Worm (Caenorhabditis elegans) whole organism, L4 larva: ENCODE data around the gene pnc-2.
A peak's percentile ranks its signal among the peaks of the same experiment; 100 is the strongest.

Experiments
- F44E2.7 ChIP-seq: fragments of 200-800 bp; sonication (Bioruptor generic); IDR thresholded peaks from 2 replicates; pipeline ENCODE4 v2.1.2; 2022; ENCODE audit warnings: missing genetic modification characterization, missing compliant biosample characterization
- F49E8.2 ChIP-seq: sonication (generic microtip); optimal IDR thresholded peaks from 2 replicates; lab custom pipeline; 2016; ENCODE audit warnings: missing compliant biosample characterization, mild to moderate bottlenecking, missing genetic modification characterization, borderline replicate concordance
- Y75B8A.6 ChIP-seq: fragments of 200-800 bp; sonication (Bioruptor generic); IDR thresholded peaks from 2 replicates; pipeline ENCODE4 v1.3.6; 2022; ENCODE audit warnings: missing genetic modification reagents, missing genetic modification characterization, missing compliant biosample characterization
- ZK337.2 ChIP-seq: fragments of 200-800 bp; sonication (Bioruptor generic); IDR thresholded peaks from 2 replicates; pipeline ENCODE4 v1.3.6; 2022; ENCODE audit warnings: missing genetic modification reagents, missing genetic modification characterization, missing compliant biosample characterization
- ZK546.5 ChIP-seq, 2 experiments: sonication (generic microtip); optimal IDR thresholded peaks; 2 replicates each; lab custom pipeline; 2017; ENCODE audit warnings: missing biosample characterization in 2 of 2, missing genetic modification characterization in 2 of 2
- aha-1 ChIP-seq: fragments of 150-350 bp; peaks from one replicate; lab custom pipeline; 2014; ENCODE audit warnings: missing biosample characterization, missing genetic modification characterization
- ceh-82 ChIP-seq: sonication (generic microtip); optimal IDR thresholded peaks from 2 replicates; lab custom pipeline; 2017; ENCODE audit warnings: missing biosample characterization, missing genetic modification characterization
- daf-19 ChIP-seq: fragments of 200-800 bp; sonication (Bioruptor generic); conservative IDR thresholded peaks from 2 replicates; pipeline ENCODE4 v1.3.6; 2022; ENCODE audit warnings: missing genetic modification characterization, missing compliant biosample characterization
- dpl-1 ChIP-seq: fragments of 150-350 bp; optimal IDR thresholded peaks from 2 replicates; lab custom pipeline; 2014; ENCODE audit warnings: missing biosample characterization, missing genetic modification reagents, missing genetic modification characterization
- duxl-1 ChIP-seq: sonication (generic microtip); optimal IDR thresholded peaks from 2 replicates; lab custom pipeline; 2016; ENCODE audit warnings: mild to moderate bottlenecking, missing genetic modification characterization, moderate library complexity, missing compliant biosample characterization; ENCODE audit not compliant: poor library complexity
- dve-1 ChIP-seq: sonication (generic microtip); optimal IDR thresholded peaks from 2 replicates; lab custom pipeline; 2017; ENCODE audit warnings: antibody characterized with exemption, mild to moderate bottlenecking, missing genetic modification characterization, missing compliant biosample characterization; ENCODE audit not compliant: insufficient read depth
- fkh-10 ChIP-seq: fragments of 150-350 bp; optimal IDR thresholded peaks from 2 replicates; lab custom pipeline; 2014; ENCODE audit warnings: missing biosample characterization, missing genetic modification reagents, missing genetic modification characterization
- gei-8 ChIP-seq: fragments of 200-800 bp; sonication (Bioruptor generic); optimal IDR thresholded peaks from 2 replicates; lab custom pipeline; 2018; ENCODE audit warnings: mild to moderate bottlenecking, missing genetic modification characterization, missing compliant biosample characterization
- hlh-30 ChIP-seq: sonication (generic microtip); optimal IDR thresholded peaks from 2 replicates; lab custom pipeline; 2017; ENCODE audit warnings: antibody characterized with exemption, mild to moderate bottlenecking, missing genetic modification characterization, missing compliant biosample characterization; ENCODE audit not compliant: insufficient read depth
- lin-15B ChIP-seq: fragments of 150-350 bp; sonication (generic microtip); optimal IDR thresholded peaks from 3 replicates; lab custom pipeline; 2014; ENCODE audit warnings: missing biosample characterization, missing genetic modification characterization
- lin-29 ChIP-seq: fragments of 200-800 bp; sonication (Bioruptor generic); IDR thresholded peaks from 2 replicates; pipeline ENCODE4 v1.3.6; 2022; ENCODE audit warnings: missing genetic modification reagents, missing genetic modification characterization, missing compliant biosample characterization
- lin-39 ChIP-seq: fragments of 150-350 bp; optimal IDR thresholded peaks from 2 replicates; lab custom pipeline; 2014; ENCODE audit warnings: missing biosample characterization, missing genetic modification reagents, missing genetic modification characterization
- lir-3 ChIP-seq: sonication (generic microtip); optimal IDR thresholded peaks from 2 replicates; lab custom pipeline; 2016; ENCODE audit warnings: mild to moderate bottlenecking, missing genetic modification characterization, missing compliant biosample characterization
- madf-9 ChIP-seq: fragments of 200-800 bp; sonication (Bioruptor generic); conservative IDR thresholded peaks from 2 replicates; pipeline ENCODE4 v1.3.6; 2022; ENCODE audit warnings: missing genetic modification reagents, missing genetic modification characterization, missing compliant biosample characterization
- mdl-1 ChIP-seq, 2 experiments: fragments of 150-350 bp in 1 of 2; sonication (generic microtip) in 1 of 2; optimal IDR thresholded peaks; 2 replicates each; lab custom pipeline; 2014 to 2017; ENCODE audit warnings: missing biosample characterization in 2 of 2, missing genetic modification characterization in 2 of 2
- mdt-29 ChIP-seq: fragments of 200-800 bp; sonication (Bioruptor generic); IDR thresholded peaks from 2 replicates; pipeline ENCODE4 v1.3.6; 2022; ENCODE audit warnings: missing genetic modification reagents, missing genetic modification characterization, missing compliant biosample characterization
- mep-1 ChIP-seq: fragments of 150-350 bp; sonication (generic microtip); optimal IDR thresholded peaks from 3 replicates; lab custom pipeline; 2014; ENCODE audit warnings: missing biosample characterization, missing genetic modification characterization
- mxl-3 ChIP-seq: fragments of 200-800 bp; sonication (Bioruptor generic); optimal IDR thresholded peaks from 2 replicates; lab custom pipeline; 2018; ENCODE audit warnings: mild to moderate bottlenecking, missing genetic modification characterization, missing compliant biosample characterization
- nhr-111 ChIP-seq: fragments of 200-800 bp; sonication (Bioruptor generic); optimal IDR thresholded peaks from 2 replicates; lab custom pipeline; 2018; ENCODE audit warnings: mild to moderate bottlenecking, missing genetic modification characterization, missing compliant biosample characterization
- nhr-25 ChIP-seq: sonication (generic microtip); optimal IDR thresholded peaks from 2 replicates; lab custom pipeline; 2017; ENCODE audit warnings: missing genetic modification characterization, mild to moderate bottlenecking, missing compliant biosample characterization, antibody characterized with exemption, moderate library complexity, borderline replicate concordance; ENCODE audit not compliant: insufficient read depth
- nhr-28 ChIP-seq: fragments of 150-350 bp; optimal IDR thresholded peaks from 2 replicates; lab custom pipeline; 2014; ENCODE audit warnings: missing biosample characterization, missing genetic modification characterization
- nhr-48 ChIP-seq: sonication (generic microtip); optimal IDR thresholded peaks from 2 replicates; lab custom pipeline; 2016; ENCODE audit warnings: mild to moderate bottlenecking, missing genetic modification characterization, missing compliant biosample characterization
- nhr-77 ChIP-seq: fragments of 150-350 bp; optimal IDR thresholded peaks from 2 replicates; lab custom pipeline; 2014; ENCODE audit warnings: missing biosample characterization, missing genetic modification characterization
- pqm-1 ChIP-seq: sonication (generic microtip); optimal IDR thresholded peaks from 2 replicates; lab custom pipeline; 2017; ENCODE audit warnings: missing biosample characterization, missing genetic modification characterization
- set-16 ChIP-seq: fragments of 200-800 bp; sonication (Bioruptor generic); IDR thresholded peaks from 2 replicates; pipeline ENCODE4 v1.3.6; 2022; ENCODE audit warnings: missing genetic modification reagents, missing genetic modification characterization, missing compliant biosample characterization
- skn-1 ChIP-seq: fragments of 150-350 bp; optimal IDR thresholded peaks from 2 replicates; lab custom pipeline; 2014; ENCODE audit warnings: missing biosample characterization, missing genetic modification characterization
- spr-3 ChIP-seq: fragments of 200-800 bp; sonication (Bioruptor generic); optimal IDR thresholded peaks from 2 replicates; lab custom pipeline; 2018; ENCODE audit warnings: mild to moderate bottlenecking, missing genetic modification characterization, missing compliant biosample characterization
- tag-97 ChIP-seq: fragments of 200-800 bp; sonication (Bioruptor generic); IDR thresholded peaks from 2 replicates; pipeline ENCODE4 v1.3.6; 2022; ENCODE audit warnings: missing genetic modification characterization, missing compliant biosample characterization
- unc-39 ChIP-seq: sonication (generic microtip); optimal IDR thresholded peaks from 2 replicates; lab custom pipeline; 2017; ENCODE audit warnings: missing biosample characterization, missing genetic modification characterization
- unc-62 ChIP-seq, 3 experiments: fragments of 150-350 bp in 1 of 3; sonication (generic microtip); optimal IDR thresholded peaks in 2 of 3; peaks in 1 of 3; 1 replicate in 1 of 3; 2 replicates in 2 of 3; lab custom pipeline; 2014 to 2017; ENCODE audit warnings: missing biosample characterization in 3 of 3, missing genetic modification characterization in 3 of 3, missing genetic modification reagents in 3 of 3, missing genotype in 1 of 3
- vab-7 ChIP-seq: fragments of 200-800 bp; sonication (Bioruptor generic); IDR thresholded peaks from 2 replicates; pipeline ENCODE4 v1.3.6; 2022; ENCODE audit warnings: missing genetic modification reagents, missing genetic modification characterization, missing compliant biosample characterization
- ztf-7 ChIP-seq: fragments of 150-350 bp; optimal IDR thresholded peaks from 2 replicates; lab custom pipeline; 2014; ENCODE audit warnings: missing biosample characterization, missing genetic modification characterization

The pnc-2 gene

ce11 chrIV:14872320-14872719 lies 37.2 kb downstream of the pnc-2 start (continued):
- TF ChIP-seq lin-39 (tag; lab: Kevin White, UChicago) (no peak), nhr-77 (tag; lab: Kevin White, UChicago) (no peak), mdt-29 (GFP tag; lab: Robert Waterston, UW) (no peak), daf-19 (GFP tag; lab: Robert Waterston, UW) (no peak), unc-39 (tag; lab: Kevin White, UChicago) (no peak), F44E2.7 (no peak), madf-9 (GFP tag; lab: Robert Waterston, UW) (no peak), ZK337.2 (no peak), mdl-1 (tag; optimal IDR thresholded peaks at IDR 0.05; lab: Kevin White, UChicago) (peak in 1 of 2 experiments; percentile 35), tag-97 (GFP tag; lab: Robert Waterston, UW) (no peak), dpl-1 (no peak), mxl-3 (GFP tag; lab: Kevin White, UChicago) (peak; percentile 87), Y75B8A.6 (GFP tag; lab: Robert Waterston, UW) (no peak), mep-1 (tag; lab: Kevin White, UChicago) (peak; percentile 31), hlh-30 (peak; percentile 10), gei-8 (GFP tag; lab: Kevin White, UChicago) (no peak), spr-3 (GFP tag; lab: Kevin White, UChicago) (no peak), lir-3 (tag; lab: Kevin White, UChicago) (no peak), lin-29 (GFP tag; lab: Robert Waterston, UW) (no peak), pqm-1 (no peak), ZK546.5 (tag; optimal IDR thresholded peaks at IDR 0.05; lab: Kevin White, UChicago) (no peak), nhr-28 (tag; lab: Kevin White, UChicago) (peak; percentile 72), ztf-7 (no peak), lin-15B (tag; lab: Kevin White, UChicago) (no peak), skn-1 (tag; lab: Kevin White, UChicago) (no peak)

ce11 chrIV:14869844-14870433 lies 39.5 kb downstream of the pnc-2 start:
- TF ChIP-seq lin-29 (GFP tag; lab: Robert Waterston, UW) (no peak), duxl-1 (no peak), nhr-111 (GFP tag; lab: Kevin White, UChicago) (no peak), nhr-48 (tag; lab: Kevin White, UChicago) (peak; percentile 24), unc-62 (GFP tag; optimal IDR thresholded peaks at IDR 0.05 in 1 of 2; lab: Kevin White, UChicago) (peak in 1 of 2 experiments; percentile 44), unc-62 (tag; optimal IDR thresholded peaks at IDR 0.05; lab: Kevin White, UChicago) (no peak), mxl-3 (GFP tag; lab: Kevin White, UChicago) (peak; percentile 22), F49E8.2 (tag; lab: Kevin White, UChicago) (no peak), hlh-30 (peak; percentile 9), mdl-1 (tag; optimal IDR thresholded peaks at IDR 0.05; lab: Kevin White, UChicago) (peak in 1 of 2 experiments; percentile 55), aha-1 (tag; lab: Kevin White, UChicago) (peak; percentile 95), dve-1 (tag; lab: Kevin White, UChicago) (no peak), nhr-28 (tag; lab: Kevin White, UChicago) (peak; percentile 70)

ce11 chrIV:14868560-14868959 lies 40.9 kb downstream of the pnc-2 start:
- TF ChIP-seq aha-1 (tag; lab: Kevin White, UChicago), result peak; percentile 58
- TF ChIP-seq unc-62 (GFP tag; optimal IDR thresholded peaks at IDR 0.05 in 1 of 2; lab: Kevin White, UChicago), result peak in 1 of 2 experiments; percentile 63
- TF ChIP-seq unc-62 (tag; optimal IDR thresholded peaks at IDR 0.05; lab: Kevin White, UChicago), result no peak
- no peak for TF ChIP-seq fkh-10 (GFP tag; lab: Kevin White, UChicago)
- no peak for TF ChIP-seq ceh-82 (tag; lab: Kevin White, UChicago)
- no peak for TF ChIP-seq nhr-25
- no peak for TF ChIP-seq vab-7
- TF ChIP-seq set-16, result no peak
- TF ChIP-seq, all 104 proteins: peak for 2
